Worm (Caenorhabditis elegans): Measurements from ENCODE around the gene ZC376.8.
A peak's percentile ranks its signal among the peaks of the same experiment; 100 is the strongest.

Gene ZC376.8

DNA sequence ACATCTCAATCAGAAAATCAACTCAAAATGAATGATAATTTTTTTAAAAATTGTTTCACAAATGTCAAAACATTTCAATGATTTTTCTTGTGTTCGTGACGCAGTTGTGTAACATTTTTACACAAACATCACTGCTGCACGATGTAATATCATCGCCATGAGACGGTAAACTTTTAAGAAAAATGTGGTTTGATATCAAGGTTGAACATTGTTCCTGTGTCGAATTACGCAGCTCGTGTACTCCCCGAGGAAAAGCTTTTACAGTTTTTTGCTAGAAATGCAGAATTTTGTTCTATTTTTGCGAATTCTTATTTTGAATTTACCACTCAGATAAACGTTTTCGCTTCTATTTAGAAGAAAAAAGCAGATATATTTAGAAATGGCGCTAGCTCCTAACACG is 17.6 kb downstream of the ZC376.8 start (continued):
- TF ChIP-seq pha-4 (tag; optimal IDR thresholded peaks at IDR 0.05) (no peak), dpff-1 (tag; optimal IDR thresholded peaks at IDR 0.05) (no peak), B0336.3 (GFP tag; IDR thresholded peaks at IDR 0.05) (peak; percentile 34; the same call in 1 of the 2 replicates), nfya-2 (GFP tag; IDR thresholded peaks at IDR 0.05) (no peak), B0035.1 (tag; optimal IDR thresholded peaks at IDR 0.05) (no peak), cebp-2 (GFP tag; IDR thresholded peaks at IDR 0.05) (0 out of 2 replicates have a peak, but pooled peaks have one; percentile 16), lsl-1 (GFP tag; optimal IDR thresholded peaks at IDR 0.05) (no peak), lsy-27 (tag; optimal IDR thresholded peaks at IDR 0.05; ENCODE audit: borderline replicate concordance, insufficient read depth) (no peak), snpc-1.3 (tag; optimal IDR thresholded peaks at IDR 0.05; ENCODE audit: insufficient read depth) (peak; percentile 4), sdz-38 (tag; optimal IDR thresholded peaks at IDR 0.05) (no peak), mcd-1 (GFP tag; IDR thresholded peaks at IDR 0.05) (0 out of 2 replicates have a peak, but pooled peaks have one; percentile 10), F52B5.7 (tag; optimal IDR thresholded peaks at IDR 0.05) (peak; percentile 44), nfyb-1 (GFP tag; IDR thresholded peaks at IDR 0.05) (peak; percentile 83; the same call in 1 of the 2 replicates), ztf-3 (GFP tag; optimal IDR thresholded peaks at IDR 0.05) (no peak), attf-6 (GFP tag; IDR thresholded peaks at IDR 0.05) (no peak), nhr-80 (tag; optimal IDR thresholded peaks at IDR 0.05) (peak; percentile 33), ceh-100 (GFP tag; IDR thresholded peaks at IDR 0.05) (no peak), dox-1 (GFP tag; IDR thresholded peaks at IDR 0.05) (no peak), cebp-1 (GFP tag; IDR thresholded peaks at IDR 0.05) (no peak), cebp-1 (tag; optimal IDR thresholded peaks at IDR 0.05) (peak; percentile 49), ccch-3 (GFP tag; optimal IDR thresholded peaks at IDR 0.05) (no peak), madf-8 (GFP tag; conservative IDR thresholded peaks at IDR 0.05) (no peak), Y67H2A.10 (GFP tag; conservative IDR thresholded peaks at IDR 0.05) (no peak), xnd-1 (tag; optimal IDR thresholded peaks at IDR 0.05) (no peak), snpc-4 (GFP tag; optimal IDR thresholded peaks at IDR 0.05) (no peak), snpc-4 (tag; optimal IDR thresholded peaks at IDR 0.05) (no peak), madf-10 (tag; optimal IDR thresholded peaks at IDR 0.05) (no peak), Y53G8AR.9 (GFP tag; conservative IDR thresholded peaks at IDR 0.05) (peak; percentile 60; the same call in 1 of the 2 replicates), B0261.1 (tag; optimal IDR thresholded peaks at IDR 0.05) (no peak), zfh-2 (GFP tag; conservative IDR thresholded peaks at IDR 0.05) (no peak), C06A6.2 (GFP tag; conservative IDR thresholded peaks at IDR 0.05) (peak; percentile 31; the same call in 1 of the 2 replicates), tlf-1 (GFP tag; optimal IDR thresholded peaks at IDR 0.05) (no peak), ztf-6 (GFP tag; IDR thresholded peaks at IDR 0.05) (no peak), repo-1 (tag; optimal IDR thresholded peaks at IDR 0.05) (peak; percentile 63), ZK185.1 (tag; optimal IDR thresholded peaks at IDR 0.05; ENCODE audit: poor library complexity, severe bottlenecking) (peak; percentile 50), lin-26 (GFP tag; IDR thresholded peaks at IDR 0.05) (peak; percentile 9; the same call in 1 of the 2 replicates), ekl-4 (GFP tag; IDR thresholded peaks at IDR 0.05) (peak; percentile 35; the same call in 1 of the 2 replicates), F23B12.7 (tag; optimal IDR thresholded peaks at IDR 0.05; ENCODE audit: insufficient read depth) (no peak), unc-130 (GFP tag; optimal IDR thresholded peaks at IDR 0.05) (no peak), K12H6.12 (tag; optimal IDR thresholded peaks at IDR 0.05) (no peak), attf-5 (GFP tag; optimal IDR thresholded peaks at IDR 0.05) (peak; percentile 39), ets-4 (GFP tag; optimal IDR thresholded peaks at IDR 0.05) (no peak), K11D2.4 (GFP tag; IDR thresholded peaks at IDR 0.05) (no peak), athp-1 (tag; optimal IDR thresholded peaks at IDR 0.05) (no peak), Y79H2A.3 (GFP tag; conservative IDR thresholded peaks at IDR 0.05) (no peak), ztf-18 (tag; optimal IDR thresholded peaks at IDR 0.05) (no peak), rpc-1 (optimal IDR thresholded peaks at IDR 0.05) (no peak), rpc-1 (tag; optimal IDR thresholded peaks at IDR 0.05) (no peak), tbp1 (GFP tag; optimal IDR thresholded peaks at IDR 0.05) (peak; percentile 42)

All from whole organism, young adult.